Worm (Caenorhabditis elegans): ENCODE data around the gene spe-41.

The spe-41 gene

DNA sequence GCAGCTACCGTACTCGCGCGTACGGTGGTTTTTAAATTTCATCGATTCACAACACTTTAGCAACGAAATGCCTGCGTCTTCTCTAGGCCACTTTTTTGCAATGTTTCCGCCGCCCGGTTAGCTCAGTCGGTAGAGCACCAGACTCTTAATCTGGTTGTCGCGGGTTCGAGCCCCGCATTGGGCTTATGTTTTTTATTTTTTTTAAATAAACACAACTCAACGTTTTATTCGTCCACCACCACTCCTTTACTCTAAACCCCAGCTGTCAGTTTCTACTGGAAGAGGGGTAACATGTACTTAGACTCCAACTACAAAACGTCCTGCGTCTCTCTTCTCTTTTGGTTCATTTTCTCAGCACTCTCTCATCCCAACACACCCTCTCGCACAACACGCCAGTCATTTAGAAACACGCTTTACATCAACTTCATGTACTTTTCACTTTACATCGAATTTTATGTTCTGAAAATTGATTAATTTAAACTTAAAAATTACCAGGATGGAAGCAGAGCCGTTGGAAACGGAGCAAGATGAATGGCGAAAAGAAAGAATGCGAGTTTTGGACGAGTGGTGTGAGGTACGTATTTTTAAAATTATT is 54.5 kb downstream of the spe-41 start, which contains the start of the genes elmd-1 and hecw-1 (continued):
- TF ChIP-seq F22D6.2 (tag; optimal IDR thresholded peaks at IDR 0.05) (no peak), Y95B8A.8 (GFP tag; IDR thresholded peaks at IDR 0.05) (0 out of 2 replicates have a peak, but pooled peaks have one; percentile 59), F49E8.2 (tag; optimal IDR thresholded peaks at IDR 0.05; ENCODE audit: insufficient read depth) (peak; percentile 71), zfh-2 (GFP tag; conservative IDR thresholded peaks at IDR 0.05) (0 out of 2 replicates have a peak, but pooled peaks have one; percentile 36), attf-6 (GFP tag; IDR thresholded peaks at IDR 0.05) (peak; percentile 65; the same call in 1 of the 2 replicates), lin-40 (tag; optimal IDR thresholded peaks at IDR 0.05) (peak; percentile 54), B0019.2 (GFP tag; conservative IDR thresholded peaks at IDR 0.05) (peak; percentile 45; the same call in 1 of the 2 replicates), snpc-4 (GFP tag; optimal IDR thresholded peaks at IDR 0.05) (no peak), snpc-4 (tag; optimal IDR thresholded peaks at IDR 0.05) (peak in 3 of 4 experiments; percentile 28 to 59 (median 29)), aptf-2 (GFP tag; conservative IDR thresholded peaks at IDR 0.05) (0 out of 2 replicates have a peak, but pooled peaks have one; percentile 54), lin-54 (GFP tag; optimal IDR thresholded peaks at IDR 0.05) (peak; percentile 63), ztf-28 (GFP tag; IDR thresholded peaks at IDR 0.05) (no peak), ceh-58 (GFP tag; IDR thresholded peaks at IDR 0.05) (no peak), mxl-1 (tag; optimal IDR thresholded peaks at IDR 0.05) (no peak), somi-1 (GFP tag; optimal IDR thresholded peaks at IDR 0.05) (peak; percentile 51), hrde-1 (tag; optimal IDR thresholded peaks at IDR 0.05; ENCODE audit: borderline replicate concordance) (peak; percentile 17), sptf-2 (GFP tag; optimal IDR thresholded peaks at IDR 0.05) (peak; percentile 7), lsy-27 (tag; optimal IDR thresholded peaks at IDR 0.05; ENCODE audit: borderline replicate concordance, insufficient read depth) (no peak), nfyb-1 (GFP tag; IDR thresholded peaks at IDR 0.05) (peak; percentile 86), pha-4 (tag; optimal IDR thresholded peaks at IDR 0.05) (no peak), attf-3 (GFP tag; conservative IDR thresholded peaks at IDR 0.05) (no peak), lsl-1 (GFP tag; optimal IDR thresholded peaks at IDR 0.05) (peak; percentile 82), F57A8.1 (GFP tag; optimal IDR thresholded peaks at IDR 0.05) (no peak), tbx-9 (tag; optimal IDR thresholded peaks at IDR 0.05; ENCODE audit: borderline replicate concordance) (no peak), bed-1 (GFP tag; IDR thresholded peaks at IDR 0.05) (no peak), unc-130 (GFP tag; optimal IDR thresholded peaks at IDR 0.05) (no peak), B0261.1 (tag; optimal IDR thresholded peaks at IDR 0.05) (peak; percentile 91), ets-4 (GFP tag; optimal IDR thresholded peaks at IDR 0.05) (no peak), mes-4 (tag; optimal IDR thresholded peaks at IDR 0.05) (no peak), rcor-1 (GFP tag; IDR thresholded peaks at IDR 0.05) (peak; percentile 60; the same call in 1 of the 2 replicates), C17E4.6 (GFP tag; IDR thresholded peaks at IDR 0.05) (no peak), F37B4.10 (GFP tag; IDR thresholded peaks at IDR 0.05) (no peak), Y53F4B.3 (GFP tag; IDR thresholded peaks at IDR 0.05) (no peak), atf-7 (tag; optimal IDR thresholded peaks at IDR 0.05) (peak; percentile 45), him-1 (tag; optimal IDR thresholded peaks at IDR 0.05) (peak; percentile 38), sea-2 (GFP tag; IDR thresholded peaks at IDR 0.05) (no peak), ceh-91 (GFP tag; IDR thresholded peaks at IDR 0.05) (no peak), ceh-79 (tag; optimal IDR thresholded peaks at IDR 0.05) (no peak), madf-10 (tag; optimal IDR thresholded peaks at IDR 0.05) (peak; percentile 54), egl-44 (GFP tag; IDR thresholded peaks at IDR 0.05) (peak; percentile 72; the same call in 1 of the 2 replicates), ZK185.1 (tag; optimal IDR thresholded peaks at IDR 0.05; ENCODE audit: poor library complexity, severe bottlenecking) (no peak), ztf-18 (tag; optimal IDR thresholded peaks at IDR 0.05) (peak; percentile 67), ztf-3 (GFP tag; optimal IDR thresholded peaks at IDR 0.05) (no peak), repo-1 (tag; optimal IDR thresholded peaks at IDR 0.05) (peak; percentile 46), ceh-27 (GFP tag; optimal IDR thresholded peaks at IDR 0.05) (peak; percentile 36)

Measured in whole organism, young adult.